Worm (Caenorhabditis elegans) whole organism, midembryonic: Measurements from ENCODE around the gene ubxn-4.

Experiments used
- flt-1 ChIP-seq: fragments of 200-800 bp; sonication (Bioruptor generic); IDR thresholded peaks from 2 replicates; pipeline ENCODE4 v1.3.6; 2022; ENCODE audit warnings: missing genetic modification characterization, missing compliant biosample characterization
- klf-2 ChIP-seq: fragments of 200-800 bp; sonication (Bioruptor generic); conservative IDR thresholded peaks from 2 replicates; pipeline ENCODE4 v1.3.6; 2022; ENCODE audit warnings: missing genetic modification reagents, missing genetic modification characterization, missing compliant biosample characterization
- med-1 ChIP-seq: sonication (generic microtip); optimal IDR thresholded peaks from 2 replicates; lab custom pipeline; 2017; ENCODE audit warnings: missing genetic modification characterization, mild to moderate bottlenecking, missing compliant biosample characterization, antibody characterized with exemption, missing genetic modification reagents; ENCODE audit not compliant: insufficient read depth
- ref-1 ChIP-seq: fragments of 200-800 bp; sonication (Bioruptor generic); conservative IDR thresholded peaks from 2 replicates; pipeline ENCODE4 v1.3.6; 2022; ENCODE audit warnings: missing genetic modification reagents, missing genetic modification characterization, missing compliant biosample characterization
- tab-1 ChIP-seq: fragments of 200-800 bp; sonication (Bioruptor generic); IDR thresholded peaks from 2 replicates; pipeline ENCODE4 v1.3.6; 2022; ENCODE audit warnings: missing genetic modification characterization, missing compliant biosample characterization
- ztf-29 ChIP-seq: fragments of 200-800 bp; sonication (Bioruptor generic); IDR thresholded peaks from 2 replicates; pipeline ENCODE4 v1.3.6; 2022; ENCODE audit warnings: missing genetic modification reagents, missing genetic modification characterization, missing compliant biosample characterization

DNA sequence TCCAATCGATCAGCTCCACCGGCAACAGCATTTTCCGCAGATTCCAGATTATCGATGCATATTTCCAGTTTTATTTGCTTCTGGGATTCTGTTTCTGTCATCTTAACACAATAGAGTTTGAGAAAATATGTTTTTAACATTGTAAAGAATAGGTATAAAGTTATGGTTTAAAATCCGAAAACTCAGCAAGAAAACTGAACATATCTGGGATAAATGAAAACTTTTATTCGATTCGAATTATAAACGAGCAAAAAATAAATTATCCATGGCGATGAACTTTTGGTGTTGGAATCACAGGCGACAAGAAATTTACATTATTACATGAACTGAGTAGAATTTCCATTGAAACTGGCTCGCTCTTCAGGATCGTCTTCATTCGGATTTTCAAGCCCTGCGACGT is 1.9 kb downstream of the ubxn-4 start, which contains the start of gene cutc-1:
- no peak for TF ChIP-seq klf-2 (GFP tag; lab: Robert Waterston, UW)
- TF ChIP-seq ztf-29 = no peak
- TF ChIP-seq med-1 (GFP tag; lab: Kevin White, UChicago) = no peak
- TF ChIP-seq flt-1 (GFP tag; lab: Robert Waterston, UW) = no peak
- TF ChIP-seq tab-1 (GFP tag; lab: Robert Waterston, UW) = no peak
- no peak for TF ChIP-seq ref-1 (GFP tag; lab: Robert Waterston, UW)
